Fruit fly (Drosophila melanogaster) whole organism, embryonic: ENCODE data around the gene Rab3-GEF.

Experiments used
- Aef1 ChIP-seq: fragments of 200-800 bp; sonication (Bioruptor generic); IDR thresholded peaks from 3 replicates; pipeline ENCODE4 v1.3.6; 2022; ENCODE audit warnings: missing biosample characterization, missing genetic modification characterization
- Atf6 ChIP-seq: fragments of 200-800 bp; sonication (Bioruptor generic); IDR thresholded peaks from 2 replicates; pipeline ENCODE4 v1.3.6; 2022; ENCODE audit warnings: missing biosample characterization, missing genetic modification characterization
- Bgb ChIP-seq: fragments of 200-800 bp; sonication (Bioruptor generic); IDR thresholded peaks from 2 replicates; pipeline ENCODE4 v1.3.6; 2022; ENCODE audit warnings: missing biosample characterization, missing genetic modification characterization; ENCODE audit not compliant: partially characterized antibody
- CG10267 ChIP-seq: fragments of 200-800 bp; sonication (Bioruptor generic); optimal IDR thresholded peaks from 2 replicates; lab custom pipeline; 2018; ENCODE audit warnings: missing biosample characterization, mild to moderate bottlenecking, missing genetic modification characterization, moderate library complexity
- CG10431 ChIP-seq: fragments of 200-800 bp; sonication (Bioruptor generic); optimal IDR thresholded peaks from 3 replicates; lab custom pipeline; 2018; ENCODE audit warnings: missing biosample characterization, mild to moderate bottlenecking, missing genetic modification characterization
- CG17612 ChIP-seq: fragments of 200-800 bp; sonication (Bioruptor generic); IDR thresholded peaks from 2 replicates; pipeline ENCODE4 v1.3.6; 2022; ENCODE audit warnings: missing biosample characterization, missing genetic modification characterization
- CG2889 ChIP-seq: fragments of 200-800 bp; sonication (Bioruptor generic); IDR thresholded peaks from 3 replicates; pipeline ENCODE4 v1.3.6; 2022; ENCODE audit warnings: missing biosample characterization, missing genetic modification characterization
- CG31224 ChIP-seq: fragments of 200-800 bp; sonication (Bioruptor generic); IDR thresholded peaks from 2 replicates; pipeline ENCODE4 v1.3.6; 2022; ENCODE audit warnings: missing biosample characterization, missing genetic modification characterization
- CG3281 ChIP-seq: fragments of 200-800 bp; sonication (Bioruptor generic); optimal IDR thresholded peaks from 3 replicates; lab custom pipeline; 2017; ENCODE audit warnings: missing biosample characterization, mild to moderate bottlenecking, missing genetic modification characterization
- CG34224 ChIP-seq: fragments of 200-800 bp; sonication (Bioruptor generic); IDR thresholded peaks from 3 replicates; pipeline ENCODE4 v1.3.6; 2022; ENCODE audit warnings: missing biosample characterization, missing genetic modification characterization; ENCODE audit not compliant: partially characterized antibody
- CG3838 ChIP-seq: fragments of 200-800 bp; sonication (Bioruptor generic); optimal IDR thresholded peaks from 3 replicates; lab custom pipeline; 2016; ENCODE audit warnings: missing biosample characterization, missing genetic modification characterization
- CG4282 ChIP-seq: fragments of 200-800 bp; sonication (Bioruptor generic); optimal IDR thresholded peaks from 2 replicates; lab custom pipeline; 2016; ENCODE audit warnings: missing biosample characterization, missing genetic modification characterization
- CG7271 ChIP-seq: fragments of 200-800 bp; sonication (Bioruptor generic); optimal IDR thresholded peaks from 2 replicates; lab custom pipeline; 2018; ENCODE audit warnings: missing biosample characterization, mild to moderate bottlenecking, missing genetic modification characterization, moderate library complexity
- CG7745 ChIP-seq: fragments of 200-800 bp; sonication (Bioruptor generic); optimal IDR thresholded peaks from 2 replicates; lab custom pipeline; 2018; ENCODE audit warnings: missing biosample characterization, mild to moderate bottlenecking, missing genetic modification characterization, moderate library complexity
- CG7839 ChIP-seq: fragments of 200-800 bp; sonication (Bioruptor generic); optimal IDR thresholded peaks from 3 replicates; lab custom pipeline; 2018; ENCODE audit warnings: missing biosample characterization, mild to moderate bottlenecking, missing genetic modification characterization, moderate library complexity
- CG8765 ChIP-seq: fragments of 200-800 bp; sonication (Bioruptor generic); IDR thresholded peaks from 2 replicates; pipeline ENCODE4 v1.3.6; 2022; ENCODE audit warnings: missing biosample characterization, missing genetic modification characterization
- Dfd ChIP-seq, 2 experiments: fragments of >200 bp; optimal IDR thresholded peaks; 2 replicates each; lab custom pipeline; 2017; ENCODE audit warnings: missing biosample characterization in 2 of 2, missing genetic modification characterization in 2 of 2
- HLH3B ChIP-seq: fragments of 200-800 bp; sonication (Bioruptor generic); IDR thresholded peaks from 2 replicates; pipeline ENCODE4 v1.3.6; 2022; ENCODE audit warnings: missing biosample characterization, missing genetic modification characterization
- Hmr ChIP-seq: fragments of 200-800 bp; sonication (Bioruptor generic); optimal IDR thresholded peaks from 3 replicates; lab custom pipeline; 2017; ENCODE audit warnings: mild to moderate bottlenecking, missing biosample characterization, missing genetic modification reagents, missing genetic modification characterization
- Kr ChIP-seq: fragments of 200-800 bp; sonication (Bioruptor generic); optimal IDR thresholded peaks from 2 replicates; lab custom pipeline; 2017; ENCODE audit warnings: missing biosample characterization, mild to moderate bottlenecking, missing genetic modification characterization
- Lpt ChIP-seq: fragments of >200 bp; optimal IDR thresholded peaks from 2 replicates; lab custom pipeline; 2018; ENCODE audit warnings: missing biosample characterization, missing genetic modification characterization
- Mad ChIP-seq: fragments of 200-800 bp; sonication (Bioruptor generic); optimal IDR thresholded peaks from 2 replicates; lab custom pipeline; 2016; ENCODE audit warnings: missing biosample characterization, missing genetic modification characterization
- Mes4 ChIP-seq: fragments of 200-800 bp; sonication (Bioruptor generic); optimal IDR thresholded peaks from 2 replicates; lab custom pipeline; 2016; ENCODE audit warnings: missing biosample characterization, missing genetic modification characterization
- NFAT ChIP-seq: fragments of 200-800 bp; sonication (Bioruptor generic); IDR thresholded peaks from 2 replicates; pipeline ENCODE4 v1.3.6; 2022; ENCODE audit warnings: missing biosample characterization, missing genetic modification characterization
- Opbp ChIP-seq: fragments of 200-800 bp; sonication (Bioruptor generic); IDR thresholded peaks from 3 replicates; pipeline ENCODE4 v1.3.6; 2022; ENCODE audit warnings: missing biosample characterization, missing genetic modification characterization; ENCODE audit not compliant: partially characterized antibody
- Rfx ChIP-seq: fragments of 200-800 bp; sonication (Bioruptor generic); IDR thresholded peaks from 2 replicates; pipeline ENCODE4 v1.3.6; 2022; ENCODE audit warnings: missing biosample characterization, missing genetic modification characterization
- Sin3A ChIP-seq: fragments of >200 bp; optimal IDR thresholded peaks from 2 replicates; lab custom pipeline; 2018
- Vsx1 ChIP-seq: fragments of 200-800 bp; sonication (Bioruptor generic); optimal IDR thresholded peaks from 2 replicates; lab custom pipeline; 2017; ENCODE audit warnings: missing biosample characterization, mild to moderate bottlenecking, missing genetic modification characterization, missing genetic modification reagents
- Xrp1 ChIP-seq: fragments of 200-800 bp; sonication (Bioruptor generic); IDR thresholded peaks from 2 replicates; pipeline ENCODE4 v1.3.6; 2022; ENCODE audit warnings: missing biosample characterization, missing genetic modification characterization
- ac ChIP-seq: fragments of 200-800 bp; sonication (Bioruptor generic); optimal IDR thresholded peaks from 3 replicates; lab custom pipeline; 2017; ENCODE audit warnings: missing biosample characterization, mild to moderate bottlenecking, missing genetic modification characterization
- amos ChIP-seq: fragments of 200-800 bp; sonication (Bioruptor generic); IDR thresholded peaks from 2 replicates; pipeline ENCODE4 v1.3.6; 2022; ENCODE audit warnings: missing biosample characterization, missing genetic modification characterization; ENCODE audit not compliant: partially characterized antibody
- aop ChIP-seq: fragments of 200-800 bp; sonication (Bioruptor generic); IDR thresholded peaks from 2 replicates; pipeline ENCODE4 v1.3.6; 2022; ENCODE audit warnings: missing biosample characterization, missing genetic modification characterization
- bab2 ChIP-seq: fragments of 200-800 bp; sonication (Bioruptor generic); optimal IDR thresholded peaks from 2 replicates; lab custom pipeline; 2016; ENCODE audit warnings: missing biosample characterization, missing genetic modification characterization
- dan ChIP-seq: fragments of 200-800 bp; sonication (Bioruptor generic); IDR thresholded peaks from 2 replicates; pipeline ENCODE4 v1.3.6; 2022; ENCODE audit warnings: missing biosample characterization, missing genetic modification characterization
- grn ChIP-seq: fragments of 200-800 bp; sonication (Bioruptor generic); optimal IDR thresholded peaks from 3 replicates; lab custom pipeline; 2017; ENCODE audit warnings: missing biosample characterization, missing genetic modification characterization
- gsb ChIP-seq: fragments of 200-800 bp; sonication (Bioruptor generic); IDR thresholded peaks from 2 replicates; pipeline ENCODE4 v1.3.6; 2022; ENCODE audit warnings: missing biosample characterization, missing genetic modification characterization
- jumu ChIP-seq: fragments of 200-800 bp; sonication (Bioruptor generic); optimal IDR thresholded peaks from 3 replicates; lab custom pipeline; 2016; ENCODE audit warnings: missing biosample characterization, missing genetic modification characterization
- kah ChIP-seq: fragments of 200-800 bp; sonication (Bioruptor generic); optimal IDR thresholded peaks from 2 replicates; lab custom pipeline; 2018; ENCODE audit warnings: missing biosample characterization, mild to moderate bottlenecking, missing genetic modification characterization
- lmd ChIP-seq: fragments of 200-800 bp; sonication (Bioruptor generic); IDR thresholded peaks from 2 replicates; pipeline ENCODE4 v1.3.6; 2022; ENCODE audit warnings: missing biosample characterization, missing genetic modification characterization
- mam ChIP-seq: fragments of 200-800 bp; sonication (Bioruptor generic); optimal IDR thresholded peaks from 3 replicates; lab custom pipeline; 2016; ENCODE audit warnings: missing biosample characterization, missing genetic modification characterization
- nom ChIP-seq: fragments of 200-800 bp; sonication (Bioruptor generic); optimal IDR thresholded peaks from 2 replicates; lab custom pipeline; 2017; ENCODE audit warnings: missing biosample characterization, missing genetic modification characterization, mild to moderate bottlenecking, moderate library complexity, missing genetic modification reagents
- odd ChIP-seq: fragments of 200-800 bp; sonication (Bioruptor generic); optimal IDR thresholded peaks from 2 replicates; lab custom pipeline; 2017; ENCODE audit warnings: missing biosample characterization, mild to moderate bottlenecking, missing genetic modification characterization
- pan ChIP-seq, 4 experiments: fragments of >200 bp in 3 of 4; fragments of 200-800 bp in 1 of 4; sonication (Bioruptor generic) in 1 of 4; optimal IDR thresholded peaks in 3 of 4; IDR thresholded peaks in 1 of 4; 2 replicates each; pipeline versions ENCODE4 v1.3.6 to Lab custom; 2017 to 2022; ENCODE audit warnings: missing biosample characterization in 2 of 4, missing genetic modification characterization in 2 of 4, mixed read lengths in 1 of 4
- pb ChIP-seq: fragments of 200-800 bp; sonication (Bioruptor generic); optimal IDR thresholded peaks from 3 replicates; lab custom pipeline; 2016; ENCODE audit warnings: missing biosample characterization, missing genetic modification characterization
- pfk ChIP-seq: fragments of 200-800 bp; sonication (Bioruptor generic); optimal IDR thresholded peaks from 2 replicates; lab custom pipeline; 2018; ENCODE audit warnings: missing biosample characterization, mild to moderate bottlenecking, missing genetic modification characterization, moderate library complexity
- pzg ChIP-seq: fragments of 200-800 bp; sonication (Bioruptor generic); optimal IDR thresholded peaks from 3 replicates; lab custom pipeline; 2018; ENCODE audit warnings: missing biosample characterization, mild to moderate bottlenecking, missing genetic modification characterization, moderate library complexity
- sc ChIP-seq, 3 experiments: fragments of >200 bp in 2 of 3; fragments of 200-800 bp in 1 of 3; sonication (Bioruptor generic) in 1 of 3; optimal IDR thresholded peaks; 2 replicates in 2 of 3; 3 replicates in 1 of 3; lab custom pipeline; 2017; ENCODE audit warnings: mild to moderate bottlenecking in 1 of 3, missing biosample characterization in 1 of 3, missing genetic modification characterization in 1 of 3, missing genetic modification reagents in 1 of 3
- sd ChIP-seq: fragments of 200-800 bp; sonication (Bioruptor generic); optimal IDR thresholded peaks from 3 replicates; lab custom pipeline; 2018; ENCODE audit warnings: missing biosample characterization, mild to moderate bottlenecking, missing genetic modification characterization, moderate library complexity
- sim ChIP-seq: fragments of 200-800 bp; sonication (Bioruptor generic); IDR thresholded peaks from 2 replicates; pipeline ENCODE4 v1.3.6; 2022; ENCODE audit warnings: missing biosample characterization, missing genetic modification characterization
- ttk ChIP-seq: fragments of 200-800 bp; sonication (Bioruptor generic); IDR thresholded peaks from 2 replicates; pipeline ENCODE4 v2.1.2; 2022; ENCODE audit warnings: missing biosample characterization, missing genetic modification characterization

Rab3-GEF gene

dm6 chrX:15076038-15076575, 13.4 kb upstream of the Rab3-GEF start, which contains the start of gene Lsd-2 (continued):
- TF ChIP-seq NFAT (GFP tag; lab: Robert Waterston, UW): peak; percentile 48; the same call in 1 of the 2 replicates
- TF ChIP-seq kah (GFP tag; lab: Kevin White, UChicago): no peak
- TF ChIP-seq Rfx (GFP tag; lab: Robert Waterston, UW): peak; percentile 64
- TF ChIP-seq Atf6 (GFP tag; lab: Robert Waterston, UW): no peak
- no peak for TF ChIP-seq pb
- TF ChIP-seq CG34224: 0 out of 3 replicates have a peak, but pooled peaks have one; percentile 22
- TF ChIP-seq Xrp1: peak; percentile 12; the same call in 1 of the 2 replicates
- TF ChIP-seq sim (GFP tag; lab: Robert Waterston, UW): no peak
- no peak for TF ChIP-seq bab2 (GFP tag; lab: Kevin White, UChicago)
- TF ChIP-seq CG2889 (GFP tag; lab: Robert Waterston, UW): no peak
- peak; percentile 5 for TF ChIP-seq CG7839 (tag; lab: Kevin White, UChicago)
- TF ChIP-seq Sin3A: no peak
- no peak for TF ChIP-seq sc (optimal IDR thresholded peaks at IDR 0.05; lab: Kevin White, UChicago)
- TF ChIP-seq sc (GFP tag; optimal IDR thresholded peaks at IDR 0.05; lab: Kevin White, UChicago): no peak
- TF ChIP-seq CG10431: no peak
- no peak for TF ChIP-seq Mes4 (GFP tag; lab: Kevin White, UChicago)
- TF ChIP-seq pfk (GFP tag; lab: Kevin White, UChicago): peak; percentile 72
- no peak; the same call in 1 of the 2 replicates for TF ChIP-seq lmd (GFP tag; lab: Robert Waterston, UW)
- TF ChIP-seq sd (tag; lab: Kevin White, UChicago): no peak
- TF ChIP-seq nom (GFP tag; lab: Kevin White, UChicago): peak; percentile 75
- no peak for TF ChIP-seq Dfd (GFP tag; optimal IDR thresholded peaks at IDR 0.05; lab: Kevin White, UChicago)
- TF ChIP-seq amos (GFP tag; lab: Robert Waterston, UW): peak; percentile 46; the same call in 1 of the 2 replicates
- TF ChIP-seq CG31224 (GFP tag; lab: Robert Waterston, UW): no peak
- no peak for TF ChIP-seq Hmr (GFP tag; lab: Kevin White, UChicago)
- TF ChIP-seq gsb (GFP tag; lab: Robert Waterston, UW): no peak
- TF ChIP-seq dan (GFP tag; lab: Robert Waterston, UW): no peak
- no peak for TF ChIP-seq jumu (GFP tag; lab: Kevin White, UChicago)
- no peak for TF ChIP-seq CG3838
- TF ChIP-seq Opbp (GFP tag; lab: Robert Waterston, UW): no peak
- no peak for TF ChIP-seq odd
- peak; percentile 38 for TF ChIP-seq CG3281
- TF ChIP-seq CG10267 (tag; lab: Kevin White, UChicago): no peak
- TF ChIP-seq HLH3B: no peak
- no peak for TF ChIP-seq CG7745 (tag; lab: Kevin White, UChicago)
- no peak for TF ChIP-seq CG7271
- peak; percentile 27 for TF ChIP-seq mam (GFP tag; lab: Kevin White, UChicago)
- no peak for TF ChIP-seq Kr (GFP tag; lab: Kevin White, UChicago)
- TF ChIP-seq CG17612 (GFP tag; lab: Robert Waterston, UW): no peak
- no peak for TF ChIP-seq CG8765 (GFP tag; lab: Robert Waterston, UW)
- TF ChIP-seq aop (GFP tag; lab: Robert Waterston, UW): no peak
- TF ChIP-seq Aef1 (GFP tag; lab: Robert Waterston, UW): no peak
- no peak for TF ChIP-seq CG4282
- no peak for TF ChIP-seq Mad (GFP tag; lab: Kevin White, UChicago)
- peak; percentile 13 for TF ChIP-seq pzg (GFP tag; lab: Kevin White, UChicago)
- no peak for TF ChIP-seq ac (GFP tag; lab: Kevin White, UChicago)
- no peak for TF ChIP-seq pan (optimal IDR thresholded peaks at IDR 0.05; lab: Kevin White, UChicago)
- TF ChIP-seq pan (GFP tag; optimal IDR thresholded peaks at IDR 0.05 in 1 of 2, IDR thresholded peaks at IDR 0.05 in 1 of 2): peak in 1 of 2 experiments; percentile 46
- TF ChIP-seq Bgb (GFP tag; lab: Robert Waterston, UW): peak; percentile 49; the same call in 1 of the 2 replicates
- TF ChIP-seq Vsx1 (GFP tag; lab: Kevin White, UChicago): no peak
- TF ChIP-seq ttk (GFP tag; lab: Robert Waterston, UW): no peak
- TF ChIP-seq Lpt (GFP tag; lab: Kevin White, UChicago): no peak
- no peak for TF ChIP-seq grn (GFP tag; lab: Kevin White, UChicago)
